Worm (Caenorhabditis elegans) whole organism, L4 larva: ENCODE measurements around the gene F56C3.8.
"Not testable (repeated sequence)": the region's sequence is repeated elsewhere in the genome, so short reads cannot be mapped to it uniquely, and the experiment has no call there.

ENCODE experiments used
- F37D6.2 ChIP-seq: sonication (generic microtip); optimal IDR thresholded peaks from 2 replicates; lab custom pipeline; 2016; ENCODE audit warnings: mild to moderate bottlenecking, missing genetic modification characterization, missing compliant biosample characterization
- ceh-82 ChIP-seq: sonication (generic microtip); optimal IDR thresholded peaks from 2 replicates; lab custom pipeline; 2017; ENCODE audit warnings: missing biosample characterization, missing genetic modification characterization
- fkh-10 ChIP-seq: fragments of 150-350 bp; optimal IDR thresholded peaks from 2 replicates; lab custom pipeline; 2014; ENCODE audit warnings: missing biosample characterization, missing genetic modification reagents, missing genetic modification characterization
- lim-7 ChIP-seq: fragments of 200-800 bp; sonication (Bioruptor generic); IDR thresholded peaks from 2 replicates; pipeline ENCODE4 v1.3.6; 2022; ENCODE audit warnings: missing genetic modification characterization, missing compliant biosample characterization
- lin-13 ChIP-seq: fragments of 150-350 bp; optimal IDR thresholded peaks from 2 replicates; lab custom pipeline; 2014; ENCODE audit warnings: missing biosample characterization, missing genetic modification reagents, missing genetic modification characterization
- madf-9 ChIP-seq: fragments of 200-800 bp; sonication (Bioruptor generic); conservative IDR thresholded peaks from 2 replicates; pipeline ENCODE4 v1.3.6; 2022; ENCODE audit warnings: missing genetic modification reagents, missing genetic modification characterization, missing compliant biosample characterization
- mdl-1 ChIP-seq, 2 experiments: fragments of 150-350 bp in 1 of 2; sonication (generic microtip) in 1 of 2; optimal IDR thresholded peaks; 2 replicates each; lab custom pipeline; 2014 to 2017; ENCODE audit warnings: missing biosample characterization in 2 of 2, missing genetic modification characterization in 2 of 2
- nhr-237 ChIP-seq: sonication (generic microtip); optimal IDR thresholded peaks from 2 replicates; lab custom pipeline; 2017; ENCODE audit warnings: missing biosample characterization, missing genetic modification characterization
- ztf-11 ChIP-seq: fragments of 150-350 bp; optimal IDR thresholded peaks from 2 replicates; lab custom pipeline; 2014; ENCODE audit warnings: missing biosample characterization, missing genetic modification characterization

- not testable (repeated sequence) for TF ChIP-seq lim-7; F37D6.2 (tag; lab: Kevin White, UChicago); ztf-11 (tag; lab: Kevin White, UChicago); fkh-10; nhr-237 (tag; lab: Kevin White, UChicago); lin-13 (GFP tag; lab: Kevin White, UChicago); madf-9 (GFP tag; lab: Robert Waterston, UW); mdl-1 (tag; optimal IDR thresholded peaks at IDR 0.05; lab: Kevin White, UChicago); ceh-82 (tag; lab: Kevin White, UChicago)
Measured at ce11 chrX:1422221-1422620, 37.8 kb upstream of the F56C3.8 start.
